Fruit fly (Drosophila melanogaster) whole organism, embryonic: ENCODE measurements around the gene Traf-like.

Source experiments
- BtbVII ChIP-seq: fragments of 200-800 bp; sonication (Bioruptor generic); optimal IDR thresholded peaks from 3 replicates; lab custom pipeline; 2017; ENCODE audit warnings: missing biosample characterization, mild to moderate bottlenecking, missing genetic modification characterization
- CG10274 ChIP-seq: fragments of 200-800 bp; sonication (Bioruptor generic); optimal IDR thresholded peaks from 3 replicates; lab custom pipeline; 2017; ENCODE audit warnings: missing biosample characterization, mild to moderate bottlenecking, missing genetic modification characterization
- CG10431 ChIP-seq: fragments of 200-800 bp; sonication (Bioruptor generic); optimal IDR thresholded peaks from 3 replicates; lab custom pipeline; 2018; ENCODE audit warnings: missing biosample characterization, mild to moderate bottlenecking, missing genetic modification characterization
- CG10565 ChIP-seq: fragments of 200-800 bp; sonication (Bioruptor generic); optimal IDR thresholded peaks from 3 replicates; lab custom pipeline; 2016; ENCODE audit warnings: missing biosample characterization, mild to moderate bottlenecking, missing genetic modification characterization
- CG13424 ChIP-seq: fragments of 200-800 bp; sonication (Bioruptor generic); optimal IDR thresholded peaks from 2 replicates; lab custom pipeline; 2019; ENCODE audit warnings: missing biosample characterization, mild to moderate bottlenecking, missing genetic modification characterization, moderate library complexity
- CG15269 ChIP-seq: fragments of 200-800 bp; sonication (Bioruptor generic); optimal IDR thresholded peaks from 2 replicates; lab custom pipeline; 2018; ENCODE audit warnings: missing biosample characterization, mild to moderate bottlenecking, missing genetic modification characterization, moderate library complexity
- CG1602 ChIP-seq: fragments of 200-800 bp; sonication (Bioruptor generic); optimal IDR thresholded peaks from 3 replicates; lab custom pipeline; 2016; ENCODE audit warnings: missing biosample characterization, missing genetic modification characterization
- CG17328 ChIP-seq: fragments of 200-800 bp; sonication (Bioruptor generic); IDR thresholded peaks from 2 replicates; pipeline ENCODE4 v1.3.6; 2022; ENCODE audit warnings: missing biosample characterization, missing genetic modification characterization
- CG17612 ChIP-seq: fragments of 200-800 bp; sonication (Bioruptor generic); IDR thresholded peaks from 2 replicates; pipeline ENCODE4 v1.3.6; 2022; ENCODE audit warnings: missing biosample characterization, missing genetic modification characterization
- CG30020 ChIP-seq: fragments of 200-800 bp; optimal IDR thresholded peaks from 2 replicates; lab custom pipeline; 2019; ENCODE audit warnings: missing biosample characterization, mild to moderate bottlenecking, missing genetic modification characterization, moderate library complexity
- CG3065 ChIP-seq: fragments of 200-800 bp; sonication (Bioruptor generic); optimal IDR thresholded peaks from 2 replicates; lab custom pipeline; 2016; ENCODE audit warnings: missing biosample characterization, missing genetic modification characterization
- CG31441 ChIP-seq: fragments of 200-800 bp; sonication (Bioruptor generic); IDR thresholded peaks from 2 replicates; pipeline ENCODE4 v1.3.6; 2022; ENCODE audit warnings: missing biosample characterization, missing genetic modification characterization
- CG34422 ChIP-seq: fragments of 200-800 bp; sonication (Bioruptor generic); IDR thresholded peaks from 3 replicates; pipeline ENCODE4 v1.3.6; 2022; ENCODE audit warnings: missing biosample characterization, missing genetic modification characterization
- CG5245 ChIP-seq: fragments of 200-800 bp; sonication (Bioruptor generic); optimal IDR thresholded peaks from 3 replicates; lab custom pipeline; 2016; ENCODE audit warnings: missing biosample characterization, missing genetic modification characterization
- CG6175 ChIP-seq: fragments of 200-800 bp; sonication (Bioruptor generic); IDR thresholded peaks from 3 replicates; pipeline ENCODE4 v1.3.6; 2022; ENCODE audit warnings: missing biosample characterization, missing genetic modification characterization
- CG7357 ChIP-seq: fragments of 200-800 bp; sonication (Bioruptor generic); IDR thresholded peaks from 3 replicates; pipeline ENCODE4 v1.3.6; 2022; ENCODE audit warnings: missing biosample characterization, missing genetic modification characterization
- CG7987 ChIP-seq: fragments of 200-800 bp; sonication (Bioruptor generic); optimal IDR thresholded peaks from 2 replicates; lab custom pipeline; 2018; ENCODE audit warnings: missing biosample characterization, mild to moderate bottlenecking, missing genetic modification characterization, moderate library complexity
- ERR ChIP-seq: fragments of 200-800 bp; sonication (Bioruptor generic); optimal IDR thresholded peaks from 2 replicates; lab custom pipeline; 2016; ENCODE audit warnings: missing biosample characterization, missing genetic modification characterization
- Ets65A ChIP-seq: fragments of 200-800 bp; sonication (Bioruptor generic); peaks from one replicate; lab custom pipeline; 2016; ENCODE audit warnings: missing biosample characterization, missing genetic modification characterization
- H2.0 ChIP-seq: fragments of 200-800 bp; sonication (Bioruptor generic); IDR thresholded peaks from 2 replicates; pipeline ENCODE4 v1.3.6; 2022; ENCODE audit warnings: missing biosample characterization, missing genetic modification characterization
- Hmr ChIP-seq: fragments of 200-800 bp; sonication (Bioruptor generic); optimal IDR thresholded peaks from 3 replicates; lab custom pipeline; 2017; ENCODE audit warnings: mild to moderate bottlenecking, missing biosample characterization, missing genetic modification reagents, missing genetic modification characterization
- Kr ChIP-seq: fragments of 200-800 bp; sonication (Bioruptor generic); optimal IDR thresholded peaks from 2 replicates; lab custom pipeline; 2017; ENCODE audit warnings: missing biosample characterization, mild to moderate bottlenecking, missing genetic modification characterization
- Sry-δ ChIP-seq: fragments of 200-800 bp; sonication (Bioruptor generic); optimal IDR thresholded peaks from 2 replicates; lab custom pipeline; 2016; ENCODE audit warnings: missing biosample characterization, missing genetic modification characterization
- Ssrp ChIP-seq: fragments of 200-800 bp; sonication (Bioruptor generic); optimal IDR thresholded peaks from 2 replicates; lab custom pipeline; 2018; ENCODE audit warnings: missing biosample characterization, mild to moderate bottlenecking, missing genetic modification characterization, moderate library complexity
- Taf1 ChIP-seq: fragments of 200-800 bp; sonication (Bioruptor generic); IDR thresholded peaks from 2 replicates; pipeline ENCODE4 v1.3.6; 2022; ENCODE audit warnings: missing biosample characterization, missing genetic modification characterization
- Usf ChIP-seq: fragments of 200-800 bp; sonication (Bioruptor generic); optimal IDR thresholded peaks from 2 replicates; lab custom pipeline; 2017; ENCODE audit warnings: missing genotype, missing biosample characterization, missing genetic modification characterization
- amos ChIP-seq: fragments of 200-800 bp; sonication (Bioruptor generic); IDR thresholded peaks from 2 replicates; pipeline ENCODE4 v1.3.6; 2022; ENCODE audit warnings: missing biosample characterization, missing genetic modification characterization; ENCODE audit not compliant: partially characterized antibody
- ase ChIP-seq: fragments of 200-800 bp; sonication (Bioruptor generic); IDR thresholded peaks from 3 replicates; pipeline ENCODE4 v1.3.6; 2022; ENCODE audit warnings: missing biosample characterization, missing genetic modification characterization
- br ChIP-seq: fragments of >200 bp; optimal IDR thresholded peaks from 2 replicates; lab custom pipeline; 2017
- cato ChIP-seq: fragments of 200-800 bp; sonication (Bioruptor generic); optimal IDR thresholded peaks from 2 replicates; lab custom pipeline; 2016; ENCODE audit warnings: missing biosample characterization, missing genetic modification characterization, borderline replicate concordance
- dimm ChIP-seq: fragments of 200-800 bp; sonication (Bioruptor generic); IDR thresholded peaks from 2 replicates; pipeline ENCODE4 v1.3.6; 2022; ENCODE audit warnings: missing biosample characterization, missing genetic modification characterization
- eyg ChIP-seq: fragments of 200-800 bp; sonication (Bioruptor generic); optimal IDR thresholded peaks from 3 replicates; lab custom pipeline; 2016; ENCODE audit warnings: missing biosample characterization, missing genetic modification characterization
- insv ChIP-seq, 2 experiments: fragments of 200-800 bp; sonication (Bioruptor generic); optimal IDR thresholded peaks; 3 replicates each; lab custom pipeline; 2016 to 2018; ENCODE audit warnings: missing biosample characterization in 2 of 2, missing genetic modification characterization in 2 of 2
- ken ChIP-seq: fragments of 200-800 bp; sonication (Bioruptor generic); IDR thresholded peaks from 3 replicates; pipeline ENCODE4 v1.3.6; 2022; ENCODE audit warnings: missing biosample characterization, missing genetic modification characterization
- kni ChIP-seq: fragments of 200-800 bp; sonication (Bioruptor generic); optimal IDR thresholded peaks from 3 replicates; lab custom pipeline; 2017; ENCODE audit warnings: mild to moderate bottlenecking, missing biosample characterization, missing genetic modification reagents, missing genetic modification characterization
- lab ChIP-seq: fragments of 200-800 bp; sonication (Bioruptor generic); optimal IDR thresholded peaks from 3 replicates; lab custom pipeline; 2017; ENCODE audit warnings: missing biosample characterization, missing genetic modification characterization, mild to moderate bottlenecking, moderate library complexity, missing genetic modification reagents
- mirr ChIP-seq: fragments of 200-800 bp; sonication (Bioruptor generic); optimal IDR thresholded peaks from 3 replicates; lab custom pipeline; 2018; ENCODE audit warnings: missing biosample characterization, mild to moderate bottlenecking, missing genetic modification characterization
- nerfin-1 ChIP-seq: fragments of 200-800 bp; sonication (Bioruptor generic); optimal IDR thresholded peaks from 3 replicates; lab custom pipeline; 2019; ENCODE audit warnings: missing biosample characterization, mild to moderate bottlenecking, missing genetic modification characterization, moderate library complexity
- onecut ChIP-seq: fragments of 200-800 bp; sonication (Bioruptor generic); IDR thresholded peaks from 2 replicates; pipeline ENCODE4 v1.3.6; 2022; ENCODE audit warnings: missing biosample characterization, missing genetic modification characterization
- pros ChIP-seq: fragments of 200-800 bp; sonication (Bioruptor generic); optimal IDR thresholded peaks from 3 replicates; lab custom pipeline; 2019; ENCODE audit warnings: missing biosample characterization, mild to moderate bottlenecking, missing genetic modification characterization, moderate library complexity
- sd ChIP-seq: fragments of 200-800 bp; sonication (Bioruptor generic); optimal IDR thresholded peaks from 3 replicates; lab custom pipeline; 2018; ENCODE audit warnings: missing biosample characterization, mild to moderate bottlenecking, missing genetic modification characterization, moderate library complexity
- sim ChIP-seq: fragments of 200-800 bp; sonication (Bioruptor generic); IDR thresholded peaks from 2 replicates; pipeline ENCODE4 v1.3.6; 2022; ENCODE audit warnings: missing biosample characterization, missing genetic modification characterization
- sna ChIP-seq: fragments of 200-800 bp; sonication (Bioruptor generic); IDR thresholded peaks from 2 replicates; pipeline ENCODE4 v1.3.6; 2022; ENCODE audit warnings: missing biosample characterization, missing genetic modification characterization; ENCODE audit not compliant: partially characterized antibody
- stc ChIP-seq: fragments of 200-800 bp; sonication (Bioruptor generic); IDR thresholded peaks from 2 replicates; pipeline ENCODE4 v1.3.6; 2022; ENCODE audit warnings: missing biosample characterization, missing genetic modification characterization
- sug ChIP-seq: fragments of 200-800 bp; optimal IDR thresholded peaks from 2 replicates; lab custom pipeline; 2019; ENCODE audit warnings: missing biosample characterization, mild to moderate bottlenecking, missing genetic modification characterization, moderate library complexity
- tll ChIP-seq, 2 experiments: fragments of 200-800 bp in 1 of 2; fragments of >200 bp in 1 of 2; sonication (Bioruptor generic) in 1 of 2; optimal IDR thresholded peaks; 2 replicates each; lab custom pipeline; 2017 to 2019; ENCODE audit warnings: missing biosample characterization in 2 of 2, missing genetic modification characterization in 2 of 2, mild to moderate bottlenecking in 1 of 2, moderate library complexity in 1 of 2
- trem ChIP-seq: fragments of 200-800 bp; optimal IDR thresholded peaks from 3 replicates; lab custom pipeline; 2019; ENCODE audit warnings: missing biosample characterization, mild to moderate bottlenecking, missing genetic modification characterization, moderate library complexity
- tup ChIP-seq: fragments of 200-800 bp; sonication (Bioruptor generic); optimal IDR thresholded peaks from 2 replicates; lab custom pipeline; 2016; ENCODE audit warnings: missing biosample characterization, mild to moderate bottlenecking, missing genetic modification characterization, moderate library complexity
- wek ChIP-seq: fragments of 200-800 bp; sonication (Bioruptor generic); optimal IDR thresholded peaks from 3 replicates; lab custom pipeline; 2018; ENCODE audit warnings: missing biosample characterization, mild to moderate bottlenecking, missing genetic modification characterization, moderate library complexity

Traf-like gene

DNA sequence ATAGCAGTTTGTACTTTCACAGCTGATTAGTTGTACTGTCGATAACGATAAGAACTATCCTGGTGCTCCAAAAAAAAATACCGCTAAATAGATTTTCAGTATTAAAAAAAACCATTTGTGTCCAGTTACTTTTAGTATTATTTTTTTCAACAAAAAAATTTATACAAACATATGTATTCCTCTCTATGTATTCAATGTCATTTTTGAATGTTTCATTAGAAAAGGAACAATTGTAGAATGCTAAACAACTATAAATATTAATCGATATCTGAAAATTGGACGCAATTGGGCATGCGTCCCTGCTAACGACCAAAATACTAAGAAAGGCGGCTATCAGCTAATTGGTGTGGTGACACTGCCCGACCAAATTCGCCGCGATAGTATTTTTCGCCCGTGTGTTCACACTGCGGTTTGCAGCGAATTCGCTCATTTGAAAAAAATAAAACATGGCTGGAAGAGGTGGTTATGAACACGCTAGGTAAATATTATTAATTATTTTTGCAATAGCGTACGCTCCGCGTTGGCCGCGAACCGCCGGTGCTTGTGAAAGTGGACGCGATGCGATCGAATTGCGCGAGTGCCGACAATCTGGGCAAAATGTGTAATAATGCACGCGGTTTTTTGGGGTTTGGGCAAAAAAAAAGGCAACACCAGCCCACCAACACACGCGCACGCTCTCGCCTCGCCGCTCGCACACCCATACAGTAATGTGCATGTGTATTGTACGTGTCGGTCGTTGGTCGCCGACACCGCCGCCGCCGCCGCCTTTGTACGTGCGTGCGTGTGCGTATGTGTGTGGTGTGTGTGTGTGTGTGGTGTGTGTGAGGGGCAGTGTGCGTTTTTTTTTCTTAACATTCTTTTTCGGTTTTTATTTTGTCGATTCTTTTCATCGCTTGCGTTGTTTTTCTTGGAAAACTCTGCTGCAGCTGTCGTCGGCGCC is 33.7 kb downstream of the Traf-like start, which contains the start of the genes CG34015 and eIF4H1 (continued):
- TF ChIP-seq Usf: no peak
- no peak for TF ChIP-seq kni
- TF ChIP-seq lab (GFP tag; lab: Kevin White, UChicago): no peak
- TF ChIP-seq BtbVII (GFP tag; lab: Kevin White, UChicago): no peak
- no peak for TF ChIP-seq cato
- TF ChIP-seq ERR (GFP tag; lab: Kevin White, UChicago): no peak
- no peak for TF ChIP-seq CG10274
- no peak for TF ChIP-seq CG3065 (GFP tag; lab: Kevin White, UChicago)
- TF ChIP-seq sim (GFP tag; lab: Robert Waterston, UW): no peak
- no peak for TF ChIP-seq ase (GFP tag; lab: Robert Waterston, UW)
- no peak for TF ChIP-seq CG17328 (GFP tag; lab: Robert Waterston, UW)
- no peak for TF ChIP-seq br
- no peak for TF ChIP-seq onecut (GFP tag; lab: Robert Waterston, UW)
- TF ChIP-seq pros (GFP tag; lab: Kevin White, UChicago): no peak
- TF ChIP-seq CG30020 (tag; lab: Kevin White, UChicago): peak; percentile 34
- no peak for TF ChIP-seq CG1602 (GFP tag; lab: Kevin White, UChicago)
- peak; percentile 34 for TF ChIP-seq sd (tag; lab: Kevin White, UChicago)
- peak; percentile 72 for TF ChIP-seq Sry-δ (GFP tag; lab: Kevin White, UChicago)
- no peak for TF ChIP-seq Ssrp (tag; lab: Kevin White, UChicago)
- no peak for TF ChIP-seq CG10565 (GFP tag; lab: Kevin White, UChicago)
- no peak for TF ChIP-seq tup (GFP tag; lab: Kevin White, UChicago)
- TF ChIP-seq insv (GFP tag; optimal IDR thresholded peaks at IDR 0.05; lab: Kevin White, UChicago): no peak
- no peak for TF ChIP-seq wek (GFP tag; lab: Kevin White, UChicago)
- TF ChIP-seq Kr: no peak
- no peak for TF ChIP-seq Taf1 (GFP tag; lab: Robert Waterston, UW)
- TF ChIP-seq sna (GFP tag; lab: Robert Waterston, UW): 0 out of 2 replicates have a peak, but pooled peaks have one; percentile 12
- no peak for TF ChIP-seq CG15269
- peak; percentile 52 for TF ChIP-seq trem (tag; lab: Kevin White, UChicago)
- TF ChIP-seq stc (GFP tag; lab: Robert Waterston, UW): no peak; the same call in 1 of the 2 replicates
- TF ChIP-seq H2.0 (GFP tag; lab: Robert Waterston, UW): no peak
- TF ChIP-seq CG7987: peak; percentile 22
- peak; percentile 74 for TF ChIP-seq amos (GFP tag; lab: Robert Waterston, UW)
- TF ChIP-seq CG7357 (GFP tag; lab: Robert Waterston, UW): no peak; the same call in 2 of the 3 replicates
- no peak for TF ChIP-seq dimm
- TF ChIP-seq CG31441: no peak
- TF ChIP-seq CG34422: peak; percentile 68; the same call in 1 of the 3 replicates
- TF ChIP-seq eyg (GFP tag; lab: Kevin White, UChicago): no peak
- TF ChIP-seq CG10431 (GFP tag; lab: Kevin White, UChicago): no peak
- TF ChIP-seq CG17612: no peak
- TF ChIP-seq tll (GFP tag; optimal IDR thresholded peaks at IDR 0.05; lab: Kevin White, UChicago): no peak
- no peak for TF ChIP-seq Ets65A
- no peak for TF ChIP-seq CG6175 (GFP tag; lab: Robert Waterston, UW)
- no peak for TF ChIP-seq Hmr
- no peak for TF ChIP-seq mirr (GFP tag; lab: Kevin White, UChicago)
- no peak for TF ChIP-seq CG13424 (tag; lab: Kevin White, UChicago)
- no peak for TF ChIP-seq CG5245 (GFP tag; lab: Kevin White, UChicago)
- no peak for TF ChIP-seq ken (GFP tag; lab: Robert Waterston, UW)
- no peak for TF ChIP-seq nerfin-1
- TF ChIP-seq sug: peak; percentile 7
